Fruit fly (Drosophila melanogaster): ENCODE data around the gene GC1.

GC1 gene

dm6 chr3R:11967262-11968029 is at the start of gene GC1, which contains the start of gene CG12213 (continued):
- TF ChIP-seq Hr51 (GFP tag; optimal IDR thresholded peaks at IDR 0.05) (peak in 1 of 2 experiments; percentile 9), pzg (GFP tag; optimal IDR thresholded peaks at IDR 0.05) (peak; percentile 80), CG12659 (GFP tag; optimal IDR thresholded peaks at IDR 0.05) (peak; percentile 83), crp (GFP tag; optimal IDR thresholded peaks at IDR 0.05) (peak in 1 of 2 experiments; percentile 48), YL-1 (GFP tag; optimal IDR thresholded peaks at IDR 0.05) (peak; percentile 68), Dp (GFP tag; optimal IDR thresholded peaks at IDR 0.05) (peak; percentile 76), CG31441 (GFP tag; IDR thresholded peaks at IDR 0.05) (peak; percentile 45; the same call in 1 of the 2 replicates), Hand (GFP tag; optimal IDR thresholded peaks at IDR 0.05) (no peak), CG34422 (GFP tag; IDR thresholded peaks at IDR 0.05) (0 out of 3 replicates have a peak, but pooled peaks have one; percentile 12), CG3995 (GFP tag; optimal IDR thresholded peaks at IDR 0.05) (peak; percentile 90), B-H2 (GFP tag; optimal IDR thresholded peaks at IDR 0.05) (no peak), CG8290 (GFP tag; optimal IDR thresholded peaks at IDR 0.05) (peak; percentile 83), CG8290 (tag; optimal IDR thresholded peaks at IDR 0.05) (peak; percentile 32 to 64), CG4854 (GFP tag; optimal IDR thresholded peaks at IDR 0.05) (peak; percentile 45), CG4424 (GFP tag; optimal IDR thresholded peaks at IDR 0.05) (peak; percentile 40), dm (GFP tag; optimal IDR thresholded peaks at IDR 0.05) (no peak), MTF-1 (GFP tag; optimal IDR thresholded peaks at IDR 0.05; ENCODE audit: borderline replicate concordance) (no peak), Stat92E (GFP tag; optimal IDR thresholded peaks at IDR 0.05) (no peak), abd-A (tag; optimal IDR thresholded peaks at IDR 0.05) (no peak), ewg (GFP tag; optimal IDR thresholded peaks at IDR 0.05) (peak; percentile 8), Xrp1 (GFP tag; IDR thresholded peaks at IDR 0.05) (no peak), MBD-R2 (GFP tag; IDR thresholded peaks at IDR 0.05) (peak; percentile 62), dpn (GFP tag; optimal IDR thresholded peaks at IDR 0.05) (peak in 1 of 2 experiments; percentile 37), cad (GFP tag; optimal IDR thresholded peaks at IDR 0.05) (peak; percentile 1), jing (GFP tag; optimal IDR thresholded peaks at IDR 0.05) (no peak), amos (GFP tag; IDR thresholded peaks at IDR 0.05; ENCODE audit: partially characterized antibody) (peak; percentile 99), gsb (GFP tag; IDR thresholded peaks at IDR 0.05) (no peak), Nf-YC (tag; optimal IDR thresholded peaks at IDR 0.05) (peak; percentile 75), Bgb (GFP tag; IDR thresholded peaks at IDR 0.05; ENCODE audit: partially characterized antibody) (peak; percentile 98), crol (GFP tag; IDR thresholded peaks at IDR 0.05) (peak; percentile 72), knrl (GFP tag; IDR thresholded peaks at IDR 0.05; ENCODE audit: partially characterized antibody) (peak; percentile 99), ems (GFP tag; optimal IDR thresholded peaks at IDR 0.05) (peak; percentile 34), stc (GFP tag; IDR thresholded peaks at IDR 0.05) (no peak), CG15011 (GFP tag; optimal IDR thresholded peaks at IDR 0.05) (no peak), CG14860 (GFP tag; IDR thresholded peaks at IDR 0.05; ENCODE audit: partially characterized antibody) (peak; percentile 99), gt (GFP tag; IDR thresholded peaks at IDR 0.05) (no peak), CG1647 (GFP tag; optimal IDR thresholded peaks at IDR 0.05) (peak; percentile 12), unc-4 (GFP tag; IDR thresholded peaks at IDR 0.05; ENCODE audit: partially characterized antibody) (peak; percentile 99), Hr3 (GFP tag; optimal IDR thresholded peaks at IDR 0.05) (peak; percentile 33), Vsx1 (GFP tag; optimal IDR thresholded peaks at IDR 0.05) (peak; percentile 93), CG15696 (tag; optimal IDR thresholded peaks at IDR 0.05) (peak; percentile 16), Trl (optimal IDR thresholded peaks at IDR 0.05) (peak; percentile 29 to 62), Trl (GFP tag; optimal IDR thresholded peaks at IDR 0.05) (peak; percentile 4), Dll (GFP tag; IDR thresholded peaks at IDR 0.05; ENCODE audit: partially characterized antibody) (peak; percentile 99), CG18476 (GFP tag; optimal IDR thresholded peaks at IDR 0.05) (peak; percentile 5), row (GFP tag; IDR thresholded peaks at IDR 0.05) (peak; percentile 82), CG2712 (tag; optimal IDR thresholded peaks at IDR 0.05) (peak; percentile 58), CG18262 (tag; optimal IDR thresholded peaks at IDR 0.05) (peak; percentile 38)
